Worm (Caenorhabditis elegans): ENCODE measurements around the gene ZK262.9.

DNA sequence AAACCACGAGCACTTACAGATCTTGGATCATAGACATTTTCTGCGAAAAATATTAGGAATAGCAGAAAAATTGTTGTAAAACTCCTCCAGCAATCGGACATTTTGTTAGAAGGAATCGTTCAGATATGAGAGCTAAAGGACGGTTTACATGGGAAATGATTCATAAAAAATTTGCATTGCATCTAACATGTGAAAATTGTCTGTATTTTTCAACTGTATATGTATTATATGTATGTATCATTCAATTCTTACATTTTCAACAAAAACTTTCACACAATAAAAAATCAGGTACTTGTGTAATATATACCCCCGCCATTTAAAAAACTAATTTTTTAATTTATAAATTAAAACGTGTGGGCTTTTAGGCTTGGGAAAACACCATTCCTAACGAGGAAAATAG lies 28.5 kb downstream of the ZK262.9 start, which contains the start of gene ZK228.13:
- TF ChIP-seq hlh-12 (tag; optimal IDR thresholded peaks at IDR 0.05) = no peak
- TF ChIP-seq madf-3 (GFP tag; IDR thresholded peaks at IDR 0.05) = no peak
- no peak for TF ChIP-seq pbrm-1 (GFP tag; IDR thresholded peaks at IDR 0.05)
- no peak for TF ChIP-seq pha-4 (tag; optimal IDR thresholded peaks at IDR 0.05)
- TF ChIP-seq snpc-4 (GFP tag; optimal IDR thresholded peaks at IDR 0.05) = no peak
- no peak for TF ChIP-seq snpc-4 (tag; optimal IDR thresholded peaks at IDR 0.05)
- no peak for TF ChIP-seq hmg-20 (GFP tag; IDR thresholded peaks at IDR 0.05)

Measured in whole organism, young adult.